Fruit fly (Drosophila melanogaster): ENCODE data around the gene Marf.

The Marf gene

dm6 chrX:6332988-6333719 is 32.6 kb upstream of the Marf start (continued):
- 0 out of 3 replicates have a peak, but pooled peaks have one; percentile 10 for TF ChIP-seq sr (GFP tag; IDR thresholded peaks at IDR 0.05)
- no peak for TF ChIP-seq CG6854 (GFP tag; optimal IDR thresholded peaks at IDR 0.05)
- no peak for TF ChIP-seq az2 (GFP tag; optimal IDR thresholded peaks at IDR 0.05)
- TF ChIP-seq CG10209 (GFP tag; optimal IDR thresholded peaks at IDR 0.05), result no peak
- TF ChIP-seq Abd-B (GFP tag; optimal IDR thresholded peaks at IDR 0.05), result no peak
- TF ChIP-seq HmgD (GFP tag; optimal IDR thresholded peaks at IDR 0.05), result no peak
- peak; percentile 7 for TF ChIP-seq lab (GFP tag; optimal IDR thresholded peaks at IDR 0.05)
- peak; percentile 42; the same call in 1 of the 2 replicates for TF ChIP-seq Drgx (GFP tag; IDR thresholded peaks at IDR 0.05)
- TF ChIP-seq ase (GFP tag; IDR thresholded peaks at IDR 0.05), result no peak
- no peak for TF ChIP-seq otp (GFP tag; IDR thresholded peaks at IDR 0.05)
- TF ChIP-seq nom (GFP tag; optimal IDR thresholded peaks at IDR 0.05), result peak; percentile 12
- no peak for TF ChIP-seq fd64A (GFP tag; optimal IDR thresholded peaks at IDR 0.05)
- no peak for TF ChIP-seq exex (tag; optimal IDR thresholded peaks at IDR 0.05)
- TF ChIP-seq CG9727 (GFP tag; optimal IDR thresholded peaks at IDR 0.05), result no peak
- no peak for TF ChIP-seq tna (GFP tag; IDR thresholded peaks at IDR 0.05; ENCODE audit: partially characterized antibody)
- peak; percentile 5 to 28 for TF ChIP-seq bsh (GFP tag; optimal IDR thresholded peaks at IDR 0.05)
- TF ChIP-seq Eip74EF (GFP tag; optimal IDR thresholded peaks at IDR 0.05), result peak in 1 of 2 experiments; percentile 26
- TF ChIP-seq toy (GFP tag; IDR thresholded peaks at IDR 0.05), result no peak
- TF ChIP-seq lbe (GFP tag; optimal IDR thresholded peaks at IDR 0.05), result no peak
- no peak for TF ChIP-seq emc (GFP tag; optimal IDR thresholded peaks at IDR 0.05)
- TF ChIP-seq CG32767 (GFP tag; IDR thresholded peaks at IDR 0.05), result no peak
- peak; percentile 31 for TF ChIP-seq gem (tag; optimal IDR thresholded peaks at IDR 0.05)
- peak; percentile 28 for TF ChIP-seq dmrt99B (tag; optimal IDR thresholded peaks at IDR 0.05)
- no peak for TF ChIP-seq CG10267 (tag; optimal IDR thresholded peaks at IDR 0.05)
- no peak for TF ChIP-seq Gug (GFP tag; IDR thresholded peaks at IDR 0.05)
- peak in 1 of 2 experiments; percentile 76 for TF ChIP-seq Hr78 (GFP tag; optimal IDR thresholded peaks at IDR 0.05)
- TF ChIP-seq dati (GFP tag; IDR thresholded peaks at IDR 0.05), result no peak
- 0 out of 3 replicates have a peak, but pooled peaks have one; percentile 16 for TF ChIP-seq dysf (GFP tag; IDR thresholded peaks at IDR 0.05)
- TF ChIP-seq CG13123 (GFP tag; optimal IDR thresholded peaks at IDR 0.05), result no peak
- TF ChIP-seq vnd (GFP tag; IDR thresholded peaks at IDR 0.05; ENCODE audit: partially characterized antibody), result no peak
- peak; percentile 7 for TF ChIP-seq Ssrp (tag; optimal IDR thresholded peaks at IDR 0.05)
- peak; percentile 6 for TF ChIP-seq CG12769 (tag; optimal IDR thresholded peaks at IDR 0.05)
- TF ChIP-seq Spps (tag; optimal IDR thresholded peaks at IDR 0.05), result no peak
- TF ChIP-seq CG14050 (GFP tag; IDR thresholded peaks at IDR 0.05), result no peak
- no peak for TF ChIP-seq CG3995 (GFP tag; optimal IDR thresholded peaks at IDR 0.05)
- no peak for TF ChIP-seq HLH3B (GFP tag; IDR thresholded peaks at IDR 0.05)
- TF ChIP-seq ab (GFP tag; optimal IDR thresholded peaks at IDR 0.05), result no peak
- TF ChIP-seq CG12104 (GFP tag; optimal IDR thresholded peaks at IDR 0.05), result no peak
- no peak for TF ChIP-seq CG9609 (GFP tag; optimal IDR thresholded peaks at IDR 0.05)
- 0 out of 2 replicates have a peak, but pooled peaks have one; percentile 16 for TF ChIP-seq CG32772 (GFP tag; IDR thresholded peaks at IDR 0.05)
- TF ChIP-seq oc (tag; optimal IDR thresholded peaks at IDR 0.05), result no peak
- TF ChIP-seq her (GFP tag; optimal IDR thresholded peaks at IDR 0.05), result no peak
- no peak for TF ChIP-seq sima (GFP tag; optimal IDR thresholded peaks at IDR 0.05)
- TF ChIP-seq CG4360 (GFP tag; IDR thresholded peaks at IDR 0.05), result no peak
- no peak for TF ChIP-seq sna (GFP tag; IDR thresholded peaks at IDR 0.05; ENCODE audit: partially characterized antibody)
- no peak for TF ChIP-seq CG17829 (tag; optimal IDR thresholded peaks at IDR 0.05)
- TF ChIP-seq CG7372 (GFP tag; IDR thresholded peaks at IDR 0.05), result no peak
- TF ChIP-seq CG6272 (GFP tag; IDR thresholded peaks at IDR 0.05), result no peak
- TF ChIP-seq sens (GFP tag), result peak; percentile 57

All from whole organism, embryonic.